Fruit fly (Drosophila melanogaster): ENCODE data around the gene Stip1.
A peak's percentile ranks its signal among the peaks of the same experiment; 100 is the strongest.

The Stip1 gene

DNA sequence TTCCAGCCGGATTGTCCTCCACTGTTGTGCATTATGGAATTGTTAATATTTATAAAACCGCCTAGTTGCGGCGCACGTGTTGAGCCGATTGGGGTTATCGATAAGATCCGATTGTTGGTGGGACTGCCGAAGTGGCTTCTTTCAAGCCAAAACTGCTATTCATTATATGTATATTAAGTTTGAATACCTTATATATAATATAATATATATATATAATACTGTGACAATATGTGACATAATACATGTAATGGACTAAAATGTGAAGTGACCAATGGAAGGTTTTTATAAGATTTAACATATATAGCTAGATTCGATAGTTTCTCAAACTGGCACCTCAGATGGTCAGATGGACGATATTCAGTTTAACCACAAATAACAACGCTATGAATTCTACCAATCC lies 21.3 kb upstream of the Stip1 start, which contains the start of the genes mbm and CG11555 (continued):
- TF ChIP-seq CG10267 (tag; optimal IDR thresholded peaks at IDR 0.05) = peak; percentile 6
- TF ChIP-seq CG10147 (GFP tag; optimal IDR thresholded peaks at IDR 0.05) = peak; percentile 51
- peak; percentile 46 for TF ChIP-seq CG3995 (GFP tag; optimal IDR thresholded peaks at IDR 0.05)
- TF ChIP-seq GATAe (GFP tag; conservative IDR thresholded peaks at IDR 0.05) = no peak
- no peak for TF ChIP-seq CG2120 (GFP tag; optimal IDR thresholded peaks at IDR 0.05)
- no peak for TF ChIP-seq Dip2 (GFP tag; IDR thresholded peaks at IDR 0.05)
- no peak for TF ChIP-seq H15 (GFP tag; IDR thresholded peaks at IDR 0.05)
- TF ChIP-seq Mrtf (GFP tag; IDR thresholded peaks at IDR 0.05) = no peak
- TF ChIP-seq CG31224 (GFP tag; IDR thresholded peaks at IDR 0.05) = 0 out of 2 replicates have a peak, but pooled peaks have one; percentile 15
- TF ChIP-seq ash1 (GFP tag; optimal IDR thresholded peaks at IDR 0.05) = no peak
- no peak for TF ChIP-seq CG10565 (GFP tag; optimal IDR thresholded peaks at IDR 0.05)
- no peak for TF ChIP-seq ken (GFP tag; IDR thresholded peaks at IDR 0.05)
- TF ChIP-seq CG2129 (GFP tag; IDR thresholded peaks at IDR 0.05; ENCODE audit: partially characterized antibody) = no peak
- TF ChIP-seq CG33557 (GFP tag; optimal IDR thresholded peaks at IDR 0.05) = peak; percentile 24
- TF ChIP-seq CG14710 (tag; optimal IDR thresholded peaks at IDR 0.05) = peak; percentile 55
- TF ChIP-seq dysf (GFP tag; IDR thresholded peaks at IDR 0.05) = peak; percentile 24; the same call in 1 of the 3 replicates
- TF ChIP-seq trem (tag; optimal IDR thresholded peaks at IDR 0.05) = peak; percentile 67
- peak; percentile 58 for TF ChIP-seq BEAF-32 (GFP tag; optimal IDR thresholded peaks at IDR 0.05)
- TF ChIP-seq chinmo (GFP tag; IDR thresholded peaks at IDR 0.05; ENCODE audit: partially characterized antibody) = no peak
- TF ChIP-seq ind (GFP tag; optimal IDR thresholded peaks at IDR 0.05) = no peak
- TF ChIP-seq danr (GFP tag; IDR thresholded peaks at IDR 0.05) = no peak
- TF ChIP-seq CG14441 (GFP tag; IDR thresholded peaks at IDR 0.05) = no peak
- TF ChIP-seq lilli (GFP tag; optimal IDR thresholded peaks at IDR 0.05) = no peak
- peak in 1 of 2 experiments; percentile 43 for TF ChIP-seq crp (GFP tag; optimal IDR thresholded peaks at IDR 0.05)
- TF ChIP-seq sqz (GFP tag; optimal IDR thresholded peaks at IDR 0.05) = no peak
- peak; percentile 79 for TF ChIP-seq bigmax (GFP tag; optimal IDR thresholded peaks at IDR 0.05)
- TF ChIP-seq Side (GFP tag; optimal IDR thresholded peaks at IDR 0.05) = no peak
- no peak for TF ChIP-seq tap (tag; optimal IDR thresholded peaks at IDR 0.05)
- TF ChIP-seq grn (GFP tag; optimal IDR thresholded peaks at IDR 0.05) = no peak
- TF ChIP-seq CG18619 (GFP tag; optimal IDR thresholded peaks at IDR 0.05) = no peak
- no peak for TF ChIP-seq CG3838 (GFP tag; optimal IDR thresholded peaks at IDR 0.05)
- no peak for TF ChIP-seq disco-r (GFP tag; optimal IDR thresholded peaks at IDR 0.05)
- TF ChIP-seq kah (GFP tag; optimal IDR thresholded peaks at IDR 0.05) = peak; percentile 14
- TF ChIP-seq CG11085 (GFP tag; IDR thresholded peaks at IDR 0.05) = no peak
- peak; percentile 61 for TF ChIP-seq Doc3 (GFP tag; IDR thresholded peaks at IDR 0.05; ENCODE audit: partially characterized antibody)
- TF ChIP-seq Nf-YB (GFP tag; optimal IDR thresholded peaks at IDR 0.05) = peak; percentile 44
- TF ChIP-seq CG15601 (tag; optimal IDR thresholded peaks at IDR 0.05) = peak; percentile 34
- peak; percentile 29 for TF ChIP-seq bbx (GFP tag; IDR thresholded peaks at IDR 0.05; ENCODE audit: partially characterized antibody)
- no peak for TF ChIP-seq chif (GFP tag; optimal IDR thresholded peaks at IDR 0.05)
- no peak for TF ChIP-seq CG8281 (tag; optimal IDR thresholded peaks at IDR 0.05)
- TF ChIP-seq btn (GFP tag; optimal IDR thresholded peaks at IDR 0.05) = no peak
- TF ChIP-seq cwo (GFP tag; optimal IDR thresholded peaks at IDR 0.05) = peak; percentile 81
- peak; percentile 25; the same call in 1 of the 2 replicates for TF ChIP-seq slbo (GFP tag; IDR thresholded peaks at IDR 0.05)
- TF ChIP-seq dmrt99B (tag; optimal IDR thresholded peaks at IDR 0.05) = no peak
- TF ChIP-seq zen (tag; optimal IDR thresholded peaks at IDR 0.05) = peak; percentile 50
- TF ChIP-seq CG17359 (tag; optimal IDR thresholded peaks at IDR 0.05) = peak; percentile 31
- TF ChIP-seq CG10543 (GFP tag; optimal IDR thresholded peaks at IDR 0.05) = peak; percentile 11
- TF ChIP-seq scrt (GFP tag; optimal IDR thresholded peaks at IDR 0.05) = peak; percentile 64
- peak; percentile 50 for TF ChIP-seq HLH4C (GFP tag; IDR thresholded peaks at IDR 0.05; ENCODE audit: partially characterized antibody)
- peak; percentile 33 for TF ChIP-seq HmgZ (tag; optimal IDR thresholded peaks at IDR 0.05)
